Worm (Caenorhabditis elegans): ENCODE measurements around the gene ftn-1.

Gene ftn-1

DNA sequence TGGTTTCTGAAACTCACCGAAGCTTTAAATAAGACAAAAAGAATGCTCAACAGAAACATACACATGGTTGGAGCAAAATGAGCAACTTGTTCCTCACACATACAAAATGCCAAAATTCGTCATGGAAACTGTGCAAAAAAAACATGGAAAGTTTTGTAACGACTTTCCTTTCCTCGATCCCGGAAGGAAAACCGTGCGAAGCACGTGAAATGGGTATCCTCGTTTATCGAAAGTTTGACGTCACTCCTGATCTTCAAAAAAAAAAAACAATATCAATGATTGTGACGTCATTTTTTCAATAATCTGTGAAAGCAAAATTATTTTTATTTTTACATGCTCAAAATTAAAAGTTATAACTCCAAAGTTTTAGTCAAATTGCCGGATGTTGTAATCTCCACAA is 22.9 kb upstream of the ftn-1 start, which contains the start of gene clec-212:
Gene clec-212, minus strand, starts transcription at position 101 of the 400 bp plus-strand sequence.
- no peak for TF ChIP-seq nfya-1 (tag; optimal IDR thresholded peaks at IDR 0.05; ENCODE audit: insufficient read depth)
- no peak for TF ChIP-seq tbx-2 (tag; optimal IDR thresholded peaks at IDR 0.05)
- no peak for TF ChIP-seq egl-27 (tag; optimal IDR thresholded peaks at IDR 0.05)
- no peak for TF ChIP-seq unc-62 (GFP tag; optimal IDR thresholded peaks at IDR 0.05)
- TF ChIP-seq nhr-76 (tag; optimal IDR thresholded peaks at IDR 0.05): no peak
- no peak for TF ChIP-seq hmg-11 (tag; optimal IDR thresholded peaks at IDR 0.05)
- TF ChIP-seq R02D3.7 (tag; optimal IDR thresholded peaks at IDR 0.05): no peak

DNA sequence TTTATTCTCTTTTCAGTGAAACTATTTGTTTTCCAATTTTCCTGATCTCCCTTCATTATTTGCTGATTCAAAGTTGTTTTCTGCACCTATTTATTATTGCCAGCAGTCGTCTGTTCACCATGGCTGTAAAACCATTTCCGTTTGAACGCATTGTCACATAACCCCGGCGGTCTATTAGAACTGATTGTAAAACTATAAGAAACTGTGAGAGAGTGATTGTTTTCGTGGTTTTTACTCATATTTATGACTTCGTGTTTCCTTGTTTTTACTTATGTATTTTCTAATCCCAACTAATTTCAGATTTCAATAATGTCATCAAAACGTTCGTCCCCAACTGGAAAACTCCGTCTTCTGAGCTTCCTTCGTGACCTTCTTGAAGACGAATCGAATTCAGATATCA is 15.6 kb upstream of the ftn-1 start, which contains the start of gene F19F10.1:
Gene F19F10.1, plus strand, starts transcription at position 301 of the 400 bp plus-strand sequence.
- TF ChIP-seq hmg-11 (tag; optimal IDR thresholded peaks at IDR 0.05): no peak
- no peak for TF ChIP-seq nhr-77 (tag; optimal IDR thresholded peaks at IDR 0.05)
- TF ChIP-seq snpc-4 (tag; optimal IDR thresholded peaks at IDR 0.05): no peak
- no peak for TF ChIP-seq nhr-76 (tag; optimal IDR thresholded peaks at IDR 0.05)
- TF ChIP-seq ceh-9 (tag; optimal IDR thresholded peaks at IDR 0.05): no peak
- no peak for TF ChIP-seq mdl-1 (tag; optimal IDR thresholded peaks at IDR 0.05)
- TF ChIP-seq egl-27 (tag; optimal IDR thresholded peaks at IDR 0.05): no peak
- TF ChIP-seq zag-1 (tag; optimal IDR thresholded peaks at IDR 0.05): no peak
- TF ChIP-seq pqm-1 (tag; optimal IDR thresholded peaks at IDR 0.05): no peak
- TF ChIP-seq nhr-67 (tag; optimal IDR thresholded peaks at IDR 0.05): no peak
- TF ChIP-seq daf-12 (tag; optimal IDR thresholded peaks at IDR 0.05): no peak
- no peak for TF ChIP-seq fkh-10 (GFP tag; optimal IDR thresholded peaks at IDR 0.05)
- no peak for TF ChIP-seq nhr-25 (tag; optimal IDR thresholded peaks at IDR 0.05)

DNA sequence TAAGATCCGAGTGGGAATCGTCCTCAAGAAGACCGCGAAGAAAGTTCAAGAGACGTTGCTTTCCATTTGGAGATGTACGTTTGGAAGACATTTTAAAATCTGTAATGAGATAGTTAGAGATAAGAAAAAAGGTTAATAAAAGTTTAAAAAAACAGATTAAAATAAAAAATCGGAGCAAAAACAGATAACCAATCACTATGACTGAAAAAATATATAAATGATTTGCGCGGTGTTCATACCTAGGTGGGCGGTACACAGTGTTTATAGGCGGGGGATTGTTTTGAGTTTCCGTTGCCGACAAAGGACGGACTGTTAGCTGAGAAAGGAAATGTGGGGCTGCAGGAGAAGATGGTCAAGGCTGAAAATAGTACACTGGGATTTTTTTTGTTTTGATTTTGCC is 11.3 kb upstream of the ftn-1 start, which contains the start of gene ets-7:
Gene ets-7, minus strand, starts transcription at position 101 of the 400 bp plus-strand sequence.
- TF ChIP-seq jun-1 (tag; optimal IDR thresholded peaks at IDR 0.05) (no peak), ama-1 (optimal IDR thresholded peaks at IDR 0.05) (no peak), elt-1 (tag; optimal IDR thresholded peaks at IDR 0.05) (no peak), mdl-1 (tag; optimal IDR thresholded peaks at IDR 0.05) (no peak), nfya-1 (tag; optimal IDR thresholded peaks at IDR 0.05; ENCODE audit: insufficient read depth) (no peak), pha-4 (tag; optimal IDR thresholded peaks at IDR 0.05) (no peak), nhr-23 (tag; optimal IDR thresholded peaks at IDR 0.05) (no peak), R02D3.7 (tag; optimal IDR thresholded peaks at IDR 0.05) (no peak), unc-62 (GFP tag; optimal IDR thresholded peaks at IDR 0.05) (no peak), nhr-76 (tag; optimal IDR thresholded peaks at IDR 0.05) (no peak), ceh-28 (tag; optimal IDR thresholded peaks at IDR 0.05) (no peak), skn-1 (tag; optimal IDR thresholded peaks at IDR 0.05) (no peak), nhr-28 (tag; optimal IDR thresholded peaks at IDR 0.05) (no peak), ceh-9 (tag; optimal IDR thresholded peaks at IDR 0.05) (no peak), fos-1 (tag; optimal IDR thresholded peaks at IDR 0.05) (no peak), mml-1 (tag; optimal IDR thresholded peaks at IDR 0.05) (no peak)

DNA sequence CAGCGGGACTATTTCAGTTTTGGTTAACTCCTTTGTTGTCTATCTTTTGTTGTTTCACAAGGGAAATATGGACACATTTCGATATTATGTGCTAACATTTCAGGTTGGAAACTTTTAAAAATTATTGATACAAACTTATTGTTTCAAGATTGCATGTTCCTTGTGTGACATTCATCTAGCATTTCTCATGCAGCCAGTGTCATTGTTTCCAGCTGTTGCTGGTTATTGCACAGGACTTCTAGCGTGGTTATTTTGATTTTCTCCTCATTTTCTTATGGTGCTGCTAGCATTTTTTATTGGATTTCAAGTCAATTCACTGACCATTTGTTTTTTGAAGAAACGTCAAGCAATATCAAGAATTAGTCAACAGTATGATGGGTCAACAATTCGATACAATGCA is 8.5 kb upstream of the ftn-1 start:
- TF ChIP-seq ztf-4 (tag; optimal IDR thresholded peaks at IDR 0.05) (no peak), nhr-76 (tag; optimal IDR thresholded peaks at IDR 0.05) (no peak), pha-4 (tag; optimal IDR thresholded peaks at IDR 0.05) (no peak), aly-2 (tag; optimal IDR thresholded peaks at IDR 0.05) (no peak), nhr-28 (tag; optimal IDR thresholded peaks at IDR 0.05) (no peak), snpc-4 (tag; optimal IDR thresholded peaks at IDR 0.05) (no peak), eor-1 (tag; optimal IDR thresholded peaks at IDR 0.05) (no peak), mdl-1 (tag; optimal IDR thresholded peaks at IDR 0.05) (no peak), fos-1 (tag; optimal IDR thresholded peaks at IDR 0.05) (no peak)

DNA sequence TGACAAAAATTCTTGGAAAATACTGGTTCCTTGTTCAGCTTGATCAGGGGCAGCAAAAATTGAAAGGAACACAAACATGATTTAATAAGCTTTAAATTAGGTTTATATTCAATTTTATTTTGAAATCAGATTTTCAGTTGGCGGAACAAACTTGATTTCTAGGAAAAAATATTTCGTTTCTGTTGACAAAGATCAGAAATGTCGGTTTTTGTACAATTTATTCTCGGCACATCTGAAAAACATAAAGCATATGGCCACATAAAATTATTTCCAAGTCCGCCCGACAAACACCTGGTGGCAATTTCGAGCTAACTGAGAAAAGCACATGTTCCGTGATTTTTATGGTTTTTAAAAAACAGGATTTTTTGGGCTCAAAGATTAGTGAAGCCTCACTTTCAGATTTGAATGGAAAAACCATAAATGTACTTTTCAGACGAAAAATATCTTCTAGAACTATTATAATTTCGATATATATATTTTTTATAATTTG is 6.5 kb upstream of the ftn-1 start, which contains the start of gene ttr-10:
Gene ttr-10, minus strand, starts transcription at position 51 of the 490 bp plus-strand sequence.
- no peak for TF ChIP-seq sea-2 (GFP tag; optimal IDR thresholded peaks at IDR 0.05)
- no peak for TF ChIP-seq fkh-10 (GFP tag; optimal IDR thresholded peaks at IDR 0.05)
- no peak for TF ChIP-seq ceh-9 (tag; optimal IDR thresholded peaks at IDR 0.05)
- TF ChIP-seq unc-39 (tag; optimal IDR thresholded peaks at IDR 0.05): no peak
- TF ChIP-seq ceh-16 (tag; optimal IDR thresholded peaks at IDR 0.05): no peak
- no peak for TF ChIP-seq egl-5 (tag; optimal IDR thresholded peaks at IDR 0.05)
- TF ChIP-seq egl-27 (tag; optimal IDR thresholded peaks at IDR 0.05): no peak
